Fruit fly (Drosophila melanogaster) S2 (cell line): ENCODE measurements around the gene Sirt1.

ENCODE experiments used
- CG8478 ChIP-seq: fragments of >200 bp; optimal IDR thresholded peaks from 2 replicates; lab custom pipeline; 2018
- CTCF ChIP-seq, 2 experiments: fragments of >200 bp; optimal IDR thresholded peaks; 2 replicates each; lab custom pipeline; 2018

- no peak for TF ChIP-seq CG8478 (lab: Kevin White, UChicago)
- TF ChIP-seq CTCF (optimal IDR thresholded peaks at IDR 0.05; lab: Kevin White, UChicago), result no peak
Measured at dm6 chr2L:13130291-13130690, 35.1 kb upstream of the Sirt1 start, which contains the start of gene CG5122.
